Fruit fly (Drosophila melanogaster) whole organism, embryonic: ENCODE data around the gene lin-52.
A peak's percentile ranks its signal among the peaks of the same experiment; 100 is the strongest.

ENCODE experiments used
- Awh ChIP-seq: fragments of 200-800 bp; sonication (Bioruptor generic); IDR thresholded peaks from 2 replicates; pipeline ENCODE4, ENCODE4 v1.3.6; 2022; ENCODE audit warnings: missing biosample characterization, missing genetic modification characterization
- Bdp1 ChIP-seq: fragments of 200-800 bp; sonication (Bioruptor generic); optimal IDR thresholded peaks from 3 replicates; lab custom pipeline; 2016; ENCODE audit warnings: missing biosample characterization, missing genetic modification characterization
- CG10321 ChIP-seq: fragments of 200-800 bp; sonication (Bioruptor generic); IDR thresholded peaks from 2 replicates; pipeline ENCODE4 v1.3.6; 2022; ENCODE audit warnings: missing biosample characterization, missing genetic modification characterization
- CG10462 ChIP-seq: fragments of 200-800 bp; sonication (Bioruptor generic); optimal IDR thresholded peaks from 2 replicates; lab custom pipeline; 2016; ENCODE audit warnings: missing biosample characterization, missing genetic modification characterization
- CG10565 ChIP-seq: fragments of 200-800 bp; sonication (Bioruptor generic); optimal IDR thresholded peaks from 3 replicates; lab custom pipeline; 2016; ENCODE audit warnings: missing biosample characterization, mild to moderate bottlenecking, missing genetic modification characterization
- CG11723 ChIP-seq: fragments of 200-800 bp; sonication (Bioruptor generic); optimal IDR thresholded peaks from 2 replicates; lab custom pipeline; 2017; ENCODE audit warnings: missing biosample characterization, mild to moderate bottlenecking, missing genetic modification characterization
- CG12219 ChIP-seq: fragments of 200-800 bp; sonication (Bioruptor generic); optimal IDR thresholded peaks from 3 replicates; lab custom pipeline; 2018; ENCODE audit warnings: missing biosample characterization, mild to moderate bottlenecking, missing genetic modification characterization
- CG14860 ChIP-seq: fragments of 200-800 bp; sonication (Bioruptor generic); IDR thresholded peaks from 3 replicates; pipeline ENCODE4 v1.3.6; 2022; ENCODE audit warnings: missing biosample characterization, missing genetic modification characterization; ENCODE audit not compliant: partially characterized antibody
- CG17361 ChIP-seq: fragments of 200-800 bp; sonication (Bioruptor generic); IDR thresholded peaks from 3 replicates; pipeline ENCODE4 v1.3.6; 2022; ENCODE audit warnings: missing biosample characterization, missing genetic modification characterization
- CG17385 ChIP-seq: fragments of 200-800 bp; sonication (Bioruptor generic); optimal IDR thresholded peaks from 3 replicates; lab custom pipeline; 2018; ENCODE audit warnings: missing biosample characterization, mild to moderate bottlenecking, missing genetic modification characterization
- CG17568 ChIP-seq: fragments of 200-800 bp; sonication (Bioruptor generic); optimal IDR thresholded peaks from 2 replicates; lab custom pipeline; 2018; ENCODE audit warnings: missing biosample characterization, mild to moderate bottlenecking, missing genetic modification characterization, moderate library complexity
- CG1792 ChIP-seq: fragments of 200-800 bp; sonication (Bioruptor generic); optimal IDR thresholded peaks from 2 replicates; lab custom pipeline; 2016; ENCODE audit warnings: missing biosample characterization, missing genetic modification characterization
- CG1832 ChIP-seq: fragments of 200-800 bp; sonication (Bioruptor generic); optimal IDR thresholded peaks from 2 replicates; lab custom pipeline; 2017; ENCODE audit warnings: missing biosample characterization, mild to moderate bottlenecking, missing genetic modification characterization, inconsistent platforms
- CG18599 ChIP-seq: fragments of 200-800 bp; sonication (Bioruptor generic); optimal IDR thresholded peaks from 3 replicates; lab custom pipeline; 2017; ENCODE audit warnings: missing biosample characterization, missing genetic modification characterization, mild to moderate bottlenecking, moderate library complexity, missing genetic modification reagents
- CG32772 ChIP-seq: fragments of 200-800 bp; sonication (Bioruptor generic); IDR thresholded peaks from 2 replicates; pipeline ENCODE4 v1.3.6; 2022; ENCODE audit warnings: missing biosample characterization, missing genetic modification characterization
- CG4360 ChIP-seq: fragments of 200-800 bp; sonication (Bioruptor generic); IDR thresholded peaks from 2 replicates; pipeline ENCODE4 v1.3.6; 2022; ENCODE audit warnings: missing biosample characterization, missing genetic modification characterization
- CG6813 ChIP-seq: fragments of 200-800 bp; sonication (Bioruptor generic); optimal IDR thresholded peaks from 2 replicates; lab custom pipeline; 2017; ENCODE audit warnings: missing biosample characterization, missing genetic modification characterization, mild to moderate bottlenecking, moderate library complexity, missing genetic modification reagents
- CG8089 ChIP-seq: fragments of 200-800 bp; sonication (Bioruptor generic); optimal IDR thresholded peaks from 3 replicates; lab custom pipeline; 2016; ENCODE audit warnings: missing biosample characterization, missing genetic modification characterization
- CG8359 ChIP-seq: fragments of 200-800 bp; sonication (Bioruptor generic); optimal IDR thresholded peaks from 2 replicates; lab custom pipeline; 2017; ENCODE audit warnings: missing biosample characterization, mild to moderate bottlenecking, missing genetic modification characterization, borderline replicate concordance
- CG9727 ChIP-seq: fragments of 200-800 bp; sonication (Bioruptor generic); optimal IDR thresholded peaks from 3 replicates; lab custom pipeline; 2017; ENCODE audit warnings: missing biosample characterization, mild to moderate bottlenecking, missing genetic modification characterization
- CG9876 ChIP-seq: fragments of 200-800 bp; sonication (Bioruptor generic); optimal IDR thresholded peaks from 2 replicates; lab custom pipeline; 2016; ENCODE audit warnings: missing biosample characterization, missing genetic modification characterization
- CG9932 ChIP-seq: fragments of 200-800 bp; sonication (Bioruptor generic); IDR thresholded peaks from 2 replicates; pipeline ENCODE4 v1.3.6; 2022; ENCODE audit warnings: missing biosample characterization, missing genetic modification characterization
- Camta ChIP-seq: fragments of 200-800 bp; sonication (Bioruptor generic); optimal IDR thresholded peaks from 2 replicates; lab custom pipeline; 2016; ENCODE audit warnings: missing biosample characterization, missing genetic modification characterization
- ERR ChIP-seq: fragments of 200-800 bp; sonication (Bioruptor generic); optimal IDR thresholded peaks from 2 replicates; lab custom pipeline; 2016; ENCODE audit warnings: missing biosample characterization, missing genetic modification characterization
- Eip74EF ChIP-seq, 2 experiments: fragments of 200-800 bp in 1 of 2; fragments of >200 bp in 1 of 2; sonication (Bioruptor generic) in 1 of 2; optimal IDR thresholded peaks; 2 replicates each; lab custom pipeline; 2017 to 2019; ENCODE audit warnings: missing biosample characterization in 2 of 2, missing genetic modification characterization in 2 of 2, mild to moderate bottlenecking in 1 of 2, moderate library complexity in 1 of 2
- Fer3 ChIP-seq: fragments of 200-800 bp; sonication (Bioruptor generic); optimal IDR thresholded peaks from 2 replicates; lab custom pipeline; 2018; ENCODE audit warnings: missing biosample characterization, mild to moderate bottlenecking, missing genetic modification characterization, moderate library complexity
- Hmx ChIP-seq: fragments of 200-800 bp; sonication (Bioruptor generic); optimal IDR thresholded peaks from 2 replicates; lab custom pipeline; 2016; ENCODE audit warnings: missing biosample characterization, missing genetic modification characterization
- Hr39 ChIP-seq: fragments of >200 bp; optimal IDR thresholded peaks from 2 replicates; lab custom pipeline; 2017
- Hsf ChIP-seq: fragments of 200-800 bp; sonication (Bioruptor generic); optimal IDR thresholded peaks from 3 replicates; lab custom pipeline; 2016; ENCODE audit warnings: missing biosample characterization, missing genetic modification characterization
- Lhr ChIP-seq: fragments of 200-800 bp; sonication (Bioruptor generic); optimal IDR thresholded peaks from 3 replicates; lab custom pipeline; 2017; ENCODE audit warnings: mild to moderate bottlenecking, missing biosample characterization, missing genetic modification reagents, missing genetic modification characterization
- Neu2 ChIP-seq: fragments of 200-800 bp; sonication (Bioruptor generic); optimal IDR thresholded peaks from 3 replicates; lab custom pipeline; 2016; ENCODE audit warnings: missing biosample characterization, missing genetic modification characterization, borderline replicate concordance
- Sry-δ ChIP-seq: fragments of 200-800 bp; sonication (Bioruptor generic); optimal IDR thresholded peaks from 2 replicates; lab custom pipeline; 2016; ENCODE audit warnings: missing biosample characterization, missing genetic modification characterization
- Ssrp ChIP-seq: fragments of 200-800 bp; sonication (Bioruptor generic); optimal IDR thresholded peaks from 2 replicates; lab custom pipeline; 2018; ENCODE audit warnings: missing biosample characterization, mild to moderate bottlenecking, missing genetic modification characterization, moderate library complexity
- ab ChIP-seq: fragments of 200-800 bp; sonication (Bioruptor generic); optimal IDR thresholded peaks from 2 replicates; lab custom pipeline; 2016; ENCODE audit warnings: missing biosample characterization, missing genetic modification characterization
- ase ChIP-seq: fragments of 200-800 bp; sonication (Bioruptor generic); IDR thresholded peaks from 3 replicates; pipeline ENCODE4 v1.3.6; 2022; ENCODE audit warnings: missing biosample characterization, missing genetic modification characterization
- az2 ChIP-seq: fragments of 200-800 bp; sonication (Bioruptor generic); optimal IDR thresholded peaks from 3 replicates; lab custom pipeline; 2016; ENCODE audit warnings: missing biosample characterization, missing genetic modification characterization
- bbx ChIP-seq: fragments of 200-800 bp; sonication (Bioruptor generic); IDR thresholded peaks from 2 replicates; pipeline ENCODE4 v1.3.6; 2022; ENCODE audit warnings: missing biosample characterization, missing genetic modification characterization; ENCODE audit not compliant: partially characterized antibody
- chn ChIP-seq: fragments of 200-800 bp; sonication (Bioruptor generic); optimal IDR thresholded peaks from 2 replicates; lab custom pipeline; 2016; ENCODE audit warnings: missing biosample characterization, missing genetic modification characterization
- da ChIP-seq: fragments of 200-800 bp; sonication (Bioruptor generic); optimal IDR thresholded peaks from 2 replicates; lab custom pipeline; 2016; ENCODE audit warnings: missing biosample characterization, missing genetic modification characterization
- dan ChIP-seq: fragments of 200-800 bp; sonication (Bioruptor generic); IDR thresholded peaks from 2 replicates; pipeline ENCODE4 v1.3.6; 2022; ENCODE audit warnings: missing biosample characterization, missing genetic modification characterization
- fd64A ChIP-seq: fragments of 200-800 bp; sonication (Bioruptor generic); optimal IDR thresholded peaks from 3 replicates; lab custom pipeline; 2018; ENCODE audit warnings: missing biosample characterization, mild to moderate bottlenecking, missing genetic modification characterization
- hbn ChIP-seq: fragments of 200-800 bp; sonication (Bioruptor generic); IDR thresholded peaks from 2 replicates; pipeline ENCODE4 v1.3.6; 2022; ENCODE audit warnings: missing biosample characterization, missing genetic modification characterization; ENCODE audit not compliant: partially characterized antibody
- hth ChIP-seq: fragments of >200 bp; optimal IDR thresholded peaks from 2 replicates; lab custom pipeline; 2017; ENCODE audit warnings: inconsistent platforms
- pita ChIP-seq: fragments of 200-800 bp; sonication (Bioruptor generic); optimal IDR thresholded peaks from 2 replicates; lab custom pipeline; 2017; ENCODE audit warnings: missing biosample characterization, mild to moderate bottlenecking, missing genetic modification characterization
- psq ChIP-seq: fragments of 200-800 bp; sonication (Bioruptor generic); optimal IDR thresholded peaks from 2 replicates; lab custom pipeline; 2017; ENCODE audit warnings: missing biosample characterization, missing genetic modification characterization
- pum ChIP-seq: fragments of 200-800 bp; sonication (Bioruptor generic); optimal IDR thresholded peaks from 2 replicates; lab custom pipeline; 2016; ENCODE audit warnings: missing biosample characterization, missing genetic modification characterization
- ro ChIP-seq: fragments of 200-800 bp; sonication (Bioruptor generic); IDR thresholded peaks from 2 replicates; pipeline ENCODE4 v1.3.6; 2022; ENCODE audit warnings: missing biosample characterization, missing genetic modification characterization
- slbo ChIP-seq: fragments of 200-800 bp; sonication (Bioruptor generic); IDR thresholded peaks from 2 replicates; pipeline ENCODE4 v1.3.6; 2022; ENCODE audit warnings: missing biosample characterization, missing genetic modification characterization
- sr ChIP-seq: fragments of 200-800 bp; sonication (Bioruptor generic); IDR thresholded peaks from 3 replicates; pipeline ENCODE4 v1.3.6; 2022; ENCODE audit warnings: missing biosample characterization, missing genetic modification characterization
- trem ChIP-seq: fragments of 200-800 bp; optimal IDR thresholded peaks from 3 replicates; lab custom pipeline; 2019; ENCODE audit warnings: missing biosample characterization, mild to moderate bottlenecking, missing genetic modification characterization, moderate library complexity
- zfh1 ChIP-seq: fragments of 200-800 bp; sonication (Bioruptor generic); IDR thresholded peaks from 3 replicates; pipeline ENCODE4 v1.3.6; 2022; ENCODE audit warnings: missing biosample characterization, missing genetic modification characterization

Gene lin-52

dm6 chrX:5724744-5725185, 30.0 kb downstream of the lin-52 start (continued):
- TF ChIP-seq Fer3 (tag; lab: Kevin White, UChicago) (peak; percentile 31), CG9876 (peak; percentile 28), Ssrp (tag; lab: Kevin White, UChicago) (peak; percentile 33), Hr39 (lab: Kevin White, UChicago) (no peak), Hmx (no peak), CG18599 (no peak), Bdp1 (no peak), sr (GFP tag; lab: Robert Waterston, UW) (no peak), bbx (GFP tag; lab: Robert Waterston, UW) (no peak), CG9727 (GFP tag; lab: Kevin White, UChicago) (peak; percentile 52), dan (no peak), CG6813 (GFP tag; lab: Kevin White, UChicago) (peak; percentile 64), CG17385 (no peak), CG10565 (GFP tag; lab: Kevin White, UChicago) (no peak), CG17568 (GFP tag; lab: Kevin White, UChicago) (peak; percentile 16), CG4360 (GFP tag; lab: Robert Waterston, UW) (no peak), fd64A (GFP tag; lab: Kevin White, UChicago) (peak; percentile 75), slbo (GFP tag; lab: Robert Waterston, UW) (peak; percentile 68), ab (no peak), pita (no peak), az2 (GFP tag; lab: Kevin White, UChicago) (peak; percentile 43), pum (peak; percentile 35), CG32772 (GFP tag; lab: Robert Waterston, UW) (0 out of 2 replicates have a peak, but pooled peaks have one; percentile 53), CG17361 (GFP tag; lab: Robert Waterston, UW) (peak; percentile 71), Hsf (GFP tag; lab: Kevin White, UChicago) (peak; percentile 57), CG8359 (GFP tag; lab: Kevin White, UChicago) (peak; percentile 31), hth (lab: Kevin White, UChicago) (no peak), trem (tag; lab: Kevin White, UChicago) (no peak), Camta (peak; percentile 52), CG10462 (GFP tag; lab: Kevin White, UChicago) (no peak), Sry-δ (GFP tag; lab: Kevin White, UChicago) (no peak), ERR (GFP tag; lab: Kevin White, UChicago) (no peak), CG9932 (GFP tag; lab: Robert Waterston, UW) (0 out of 2 replicates have a peak, but pooled peaks have one; percentile 20), zfh1 (GFP tag; lab: Robert Waterston, UW) (peak; percentile 74), CG11723 (peak; percentile 49), CG8089 (GFP tag; lab: Kevin White, UChicago) (peak; percentile 35), Lhr (GFP tag; lab: Kevin White, UChicago) (peak; percentile 40), ase (GFP tag; lab: Robert Waterston, UW) (peak; percentile 52; the same call in 1 of the 3 replicates), Eip74EF (GFP tag; optimal IDR thresholded peaks at IDR 0.05; lab: Kevin White, UChicago) (peak in 1 of 2 experiments; percentile 51), CG10321 (GFP tag; lab: Robert Waterston, UW) (no peak), Neu2 (GFP tag; lab: Kevin White, UChicago) (no peak), CG12219 (GFP tag; lab: Kevin White, UChicago) (peak; percentile 39), da (no peak), ro (GFP tag; lab: Robert Waterston, UW) (no peak), Awh (0 out of 2 replicates have a peak, but pooled peaks have one; percentile 35), CG14860 (GFP tag; lab: Robert Waterston, UW) (no peak), CG1832 (GFP tag; lab: Kevin White, UChicago) (no peak), CG1792 (GFP tag; lab: Kevin White, UChicago) (no peak), psq (no peak), hbn (no peak), chn (GFP tag; lab: Kevin White, UChicago) (no peak)
